Worm (Caenorhabditis elegans) whole organism, L4 larva: Measurements from ENCODE around the gene F08G5.3.

Experiments used
- D1046.2 ChIP-seq: fragments of 200-800 bp; sonication (Bioruptor generic); IDR thresholded peaks from 2 replicates; pipeline ENCODE4 v1.3.6; 2022; ENCODE audit warnings: missing genetic modification characterization, missing compliant biosample characterization
- F49E8.2 ChIP-seq: sonication (generic microtip); optimal IDR thresholded peaks from 2 replicates; lab custom pipeline; 2016; ENCODE audit warnings: missing compliant biosample characterization, mild to moderate bottlenecking, missing genetic modification characterization, borderline replicate concordance
- T20F7.1 ChIP-seq: fragments of 200-800 bp; sonication (Bioruptor generic); optimal IDR thresholded peaks from 2 replicates; lab custom pipeline; 2018; ENCODE audit warnings: mild to moderate bottlenecking, missing genetic modification characterization, missing compliant biosample characterization
- Y105C5A.15 ChIP-seq: fragments of 200-800 bp; sonication (Bioruptor generic); IDR thresholded peaks from 2 replicates; pipeline ENCODE4 v1.3.6; 2022; ENCODE audit warnings: missing genetic modification characterization, missing compliant biosample characterization
- Y5F2A.4 ChIP-seq: fragments of 200-800 bp; sonication (Bioruptor generic); optimal IDR thresholded peaks from 2 replicates; lab custom pipeline; 2018; ENCODE audit warnings: mild to moderate bottlenecking, missing genetic modification characterization, missing compliant biosample characterization
- ZK337.2 ChIP-seq: fragments of 200-800 bp; sonication (Bioruptor generic); IDR thresholded peaks from 2 replicates; pipeline ENCODE4 v1.3.6; 2022; ENCODE audit warnings: missing genetic modification reagents, missing genetic modification characterization, missing compliant biosample characterization
- ama-1 ChIP-seq: fragments of 150-350 bp; optimal IDR thresholded peaks from 2 replicates; lab custom pipeline; 2014; ENCODE audit warnings: inconsistent platforms, mixed read lengths
- arid-1 ChIP-seq: fragments of 200-800 bp; sonication (Bioruptor generic); conservative IDR thresholded peaks from 2 replicates; pipeline ENCODE4 v1.3.6; 2022; ENCODE audit warnings: missing genetic modification reagents, missing genetic modification characterization, missing compliant biosample characterization
- ces-1 ChIP-seq: fragments of 150-350 bp; sonication (generic microtip); optimal IDR thresholded peaks from 4 replicates; lab custom pipeline; 2014; ENCODE audit warnings: missing biosample characterization, missing genetic modification reagents, missing genetic modification characterization
- daf-12 ChIP-seq: fragments of 150-350 bp; optimal IDR thresholded peaks from 2 replicates; lab custom pipeline; 2014; ENCODE audit warnings: missing biosample characterization, missing genetic modification reagents, missing genetic modification characterization
- daf-16 ChIP-seq, 3 experiments: sonication (generic microtip); optimal IDR thresholded peaks; 2 replicates each; lab custom pipeline; 2016 to 2017; ENCODE audit warnings: missing genetic modification characterization in 3 of 3, missing genetic modification reagents in 3 of 3, mild to moderate bottlenecking in 2 of 3, missing compliant biosample characterization in 2 of 3, missing biosample characterization in 1 of 3, moderate library complexity in 1 of 3
- dmd-9 ChIP-seq: fragments of 200-800 bp; sonication (Bioruptor generic); IDR thresholded peaks from 2 replicates; pipeline ENCODE4 v1.3.6; 2022; ENCODE audit warnings: missing genetic modification reagents, missing genetic modification characterization, missing compliant biosample characterization
- dpl-1 ChIP-seq: fragments of 150-350 bp; optimal IDR thresholded peaks from 2 replicates; lab custom pipeline; 2014; ENCODE audit warnings: missing biosample characterization, missing genetic modification reagents, missing genetic modification characterization
- fkh-10 ChIP-seq: fragments of 150-350 bp; optimal IDR thresholded peaks from 2 replicates; lab custom pipeline; 2014; ENCODE audit warnings: missing biosample characterization, missing genetic modification reagents, missing genetic modification characterization
- fos-1 ChIP-seq: fragments of 150-350 bp; optimal IDR thresholded peaks from 2 replicates; lab custom pipeline; 2014; ENCODE audit warnings: missing biosample characterization, missing genetic modification characterization
- hmg-1.1 ChIP-seq: fragments of 200-800 bp; sonication (Bioruptor generic); IDR thresholded peaks from 2 replicates; pipeline ENCODE4 v1.3.6; 2022; ENCODE audit warnings: missing genetic modification reagents, missing genetic modification characterization, missing compliant biosample characterization
- jun-1 ChIP-seq: fragments of 150-350 bp; optimal IDR thresholded peaks from 2 replicates; lab custom pipeline; 2014; ENCODE audit warnings: missing biosample characterization, missing genetic modification reagents, missing genetic modification characterization
- lim-7 ChIP-seq: fragments of 200-800 bp; sonication (Bioruptor generic); IDR thresholded peaks from 2 replicates; pipeline ENCODE4 v1.3.6; 2022; ENCODE audit warnings: missing genetic modification characterization, missing compliant biosample characterization
- lsy-2 ChIP-seq, 2 experiments: fragments of 150-350 bp in 1 of 2; sonication (generic microtip) in 1 of 2; optimal IDR thresholded peaks; 2 replicates each; lab custom pipeline; 2014 to 2017; ENCODE audit warnings: missing biosample characterization in 2 of 2, missing genetic modification characterization in 2 of 2
- mep-1 ChIP-seq: fragments of 150-350 bp; sonication (generic microtip); optimal IDR thresholded peaks from 3 replicates; lab custom pipeline; 2014; ENCODE audit warnings: missing biosample characterization, missing genetic modification characterization
- mes-2 ChIP-seq: sonication (generic microtip); optimal IDR thresholded peaks from 2 replicates; lab custom pipeline; 2016; ENCODE audit warnings: missing genotype, mild to moderate bottlenecking, missing genetic modification characterization, missing compliant biosample characterization; ENCODE audit not compliant: poor library complexity, severe bottlenecking
- mxl-3 ChIP-seq: fragments of 200-800 bp; sonication (Bioruptor generic); optimal IDR thresholded peaks from 2 replicates; lab custom pipeline; 2018; ENCODE audit warnings: mild to moderate bottlenecking, missing genetic modification characterization, missing compliant biosample characterization
- nhr-102 ChIP-seq: sonication (generic microtip); optimal IDR thresholded peaks from 2 replicates; lab custom pipeline; 2016; ENCODE audit warnings: mild to moderate bottlenecking, missing genetic modification characterization, moderate library complexity, missing compliant biosample characterization
- nhr-11 ChIP-seq: fragments of 150-350 bp; optimal IDR thresholded peaks from 2 replicates; lab custom pipeline; 2014; ENCODE audit warnings: missing biosample characterization, missing genetic modification characterization
- nhr-111 ChIP-seq: fragments of 200-800 bp; sonication (Bioruptor generic); optimal IDR thresholded peaks from 2 replicates; lab custom pipeline; 2018; ENCODE audit warnings: mild to moderate bottlenecking, missing genetic modification characterization, missing compliant biosample characterization
- nhr-77 ChIP-seq: fragments of 150-350 bp; optimal IDR thresholded peaks from 2 replicates; lab custom pipeline; 2014; ENCODE audit warnings: missing biosample characterization, missing genetic modification characterization
- pha-4 ChIP-seq, 2 experiments: fragments of 150-350 bp in 1 of 2; fragments of 200-800 bp in 1 of 2; sonication (Bioruptor generic) in 1 of 2; IDR thresholded peaks in 1 of 2; optimal IDR thresholded peaks in 1 of 2; 2 replicates each; pipeline versions ENCODE4 v1.3.6 to Lab custom; 2014 to 2022; ENCODE audit warnings: missing genetic modification characterization in 2 of 2, missing genetic modification reagents in 2 of 2, missing biosample characterization in 1 of 2, missing compliant biosample characterization in 1 of 2
- rbr-2 ChIP-seq: sonication (generic microtip); optimal IDR thresholded peaks from 2 replicates; lab custom pipeline; 2016; ENCODE audit warnings: missing genotype, missing genetic modification characterization, missing compliant biosample characterization
- saeg-2 ChIP-seq: fragments of 200-800 bp; sonication (Bioruptor generic); IDR thresholded peaks from 2 replicates; pipeline ENCODE4 v1.3.6; 2022; ENCODE audit warnings: missing genetic modification reagents, missing genetic modification characterization, missing compliant biosample characterization
- snpc-4 ChIP-seq: fragments of 150-350 bp; optimal IDR thresholded peaks from 2 replicates; lab custom pipeline; 2014; ENCODE audit warnings: missing biosample characterization, missing genetic modification characterization
- spr-3 ChIP-seq: fragments of 200-800 bp; sonication (Bioruptor generic); optimal IDR thresholded peaks from 2 replicates; lab custom pipeline; 2018; ENCODE audit warnings: mild to moderate bottlenecking, missing genetic modification characterization, missing compliant biosample characterization
- tag-97 ChIP-seq: fragments of 200-800 bp; sonication (Bioruptor generic); IDR thresholded peaks from 2 replicates; pipeline ENCODE4 v1.3.6; 2022; ENCODE audit warnings: missing genetic modification characterization, missing compliant biosample characterization
- unc-39 ChIP-seq: sonication (generic microtip); optimal IDR thresholded peaks from 2 replicates; lab custom pipeline; 2017; ENCODE audit warnings: missing biosample characterization, missing genetic modification characterization
- vab-7 ChIP-seq: fragments of 200-800 bp; sonication (Bioruptor generic); IDR thresholded peaks from 2 replicates; pipeline ENCODE4 v1.3.6; 2022; ENCODE audit warnings: missing genetic modification reagents, missing genetic modification characterization, missing compliant biosample characterization
- zfp-2 ChIP-seq: sonication (generic microtip); optimal IDR thresholded peaks from 2 replicates; lab custom pipeline; 2016; ENCODE audit warnings: mild to moderate bottlenecking, missing genetic modification characterization, missing compliant biosample characterization
- zip-11 ChIP-seq: fragments of 200-800 bp; sonication (Bioruptor generic); IDR thresholded peaks from 2 replicates; pipeline ENCODE4 v1.3.6; 2022; ENCODE audit warnings: missing genetic modification characterization, missing compliant biosample characterization
- ztf-7 ChIP-seq: fragments of 150-350 bp; optimal IDR thresholded peaks from 2 replicates; lab custom pipeline; 2014; ENCODE audit warnings: missing biosample characterization, missing genetic modification characterization

The F08G5.3 gene

DNA sequence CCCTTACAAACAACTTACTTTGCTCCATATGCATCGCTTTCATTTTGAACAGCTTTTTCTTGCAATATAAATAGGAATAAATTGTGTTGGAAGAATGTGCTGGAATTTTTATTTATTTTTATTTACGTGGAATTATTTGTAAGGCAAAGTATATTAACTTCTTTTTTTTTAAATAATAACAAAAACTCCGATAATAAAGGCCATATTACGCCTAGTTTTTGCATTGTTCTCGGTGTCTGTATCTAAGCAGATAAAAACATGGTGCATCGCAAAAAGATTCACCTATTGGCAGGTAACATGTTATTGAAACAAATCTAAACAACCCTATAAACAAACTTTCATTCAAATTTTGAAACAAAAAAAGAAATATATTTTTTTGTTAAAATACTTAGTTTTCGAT, 46.0 kb upstream of the F08G5.3 start, which contains the start of gene C25G4.8:
Gene C25G4.8, minus strand, starts transcription at position 101 of the 400 bp plus-strand sequence.
- no peak for TF ChIP-seq saeg-2 (GFP tag; lab: Robert Waterston, UW)
- no peak for TF ChIP-seq nhr-111 (GFP tag; lab: Kevin White, UChicago)
- no peak for TF ChIP-seq unc-39 (tag; lab: Kevin White, UChicago)

DNA sequence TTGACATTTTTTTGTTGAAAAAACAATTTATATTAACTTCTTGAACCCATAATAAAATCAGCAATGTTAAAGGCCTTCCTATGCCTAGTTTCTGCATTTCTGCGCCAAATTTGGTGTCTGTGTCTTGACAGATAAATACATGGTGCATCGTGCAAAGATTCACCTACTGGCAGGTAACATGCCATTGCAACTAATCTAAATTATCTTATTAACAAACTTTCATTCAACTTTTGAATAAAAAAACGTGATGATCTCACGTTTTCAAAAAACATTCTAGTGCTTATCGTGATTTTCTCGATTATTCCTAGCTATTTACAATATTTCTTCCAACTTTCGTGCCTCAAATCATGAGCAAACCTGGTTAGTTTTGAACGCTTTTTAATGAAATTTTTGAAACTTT, 39.2 kb upstream of the F08G5.3 start, which contains the start of gene C25G4.7:
Gene C25G4.7, plus strand, starts transcription at position 301 of the 400 bp plus-strand sequence.
- TF ChIP-seq nhr-102 (tag; lab: Kevin White, UChicago), result no peak

DNA sequence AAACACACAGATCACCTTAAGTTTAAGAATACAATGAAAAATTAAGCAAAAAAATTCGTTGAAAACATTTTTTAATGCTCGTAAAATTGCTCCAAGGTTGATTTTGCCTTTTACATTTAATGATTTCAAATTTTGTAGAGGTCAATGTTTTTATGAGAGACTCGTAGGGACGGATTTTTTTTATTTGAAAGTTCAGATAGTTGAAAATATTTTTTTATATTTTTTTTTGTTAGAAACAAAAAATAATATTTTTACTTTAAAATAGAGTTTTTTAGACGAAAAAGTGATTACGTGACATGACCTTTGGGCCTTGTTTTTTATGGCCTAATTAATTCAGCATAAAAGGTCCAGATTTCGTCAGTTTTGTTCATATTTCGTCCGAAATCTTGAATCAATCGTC, 37.4 kb upstream of the F08G5.3 start, which contains the start of gene smz-1:
Gene smz-1, plus strand, starts transcription at position 301 of the 400 bp plus-strand sequence.
- no peak for TF ChIP-seq ZK337.2 (GFP tag; lab: Robert Waterston, UW)

DNA sequence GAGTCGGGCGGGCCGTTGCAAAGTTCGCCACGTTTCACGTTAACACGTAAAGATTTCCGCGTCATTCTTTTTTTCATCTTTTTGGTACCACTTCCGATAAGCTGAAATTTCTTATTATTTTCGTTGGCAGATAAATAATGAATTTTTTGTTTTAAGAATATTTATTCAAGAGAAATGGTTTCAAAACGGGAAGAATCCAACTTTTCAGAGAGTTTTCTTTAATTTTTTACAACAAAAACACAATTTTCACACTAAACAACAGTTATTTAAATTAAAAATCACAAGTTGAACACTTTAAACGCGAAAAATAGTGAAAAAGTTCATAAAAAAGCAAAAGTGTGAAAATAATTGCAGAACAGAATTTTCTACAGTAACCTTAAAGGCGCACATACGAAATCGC, 36.7 kb upstream of the F08G5.3 start, which contains the start of gene spe-44:
Gene spe-44, minus strand, starts transcription at position 101 of the 400 bp plus-strand sequence.
- TF ChIP-seq fos-1 (tag; lab: Kevin White, UChicago) (no peak), mep-1 (tag; lab: Kevin White, UChicago) (no peak), lim-7 (GFP tag; lab: Robert Waterston, UW) (no peak), fkh-10 (GFP tag; lab: Kevin White, UChicago) (no peak), snpc-4 (tag; lab: Kevin White, UChicago) (no peak), zip-11 (no peak), ztf-7 (tag; lab: Kevin White, UChicago) (no peak), rbr-2 (tag; lab: Kevin White, UChicago) (no peak), mxl-3 (no peak)

DNA sequence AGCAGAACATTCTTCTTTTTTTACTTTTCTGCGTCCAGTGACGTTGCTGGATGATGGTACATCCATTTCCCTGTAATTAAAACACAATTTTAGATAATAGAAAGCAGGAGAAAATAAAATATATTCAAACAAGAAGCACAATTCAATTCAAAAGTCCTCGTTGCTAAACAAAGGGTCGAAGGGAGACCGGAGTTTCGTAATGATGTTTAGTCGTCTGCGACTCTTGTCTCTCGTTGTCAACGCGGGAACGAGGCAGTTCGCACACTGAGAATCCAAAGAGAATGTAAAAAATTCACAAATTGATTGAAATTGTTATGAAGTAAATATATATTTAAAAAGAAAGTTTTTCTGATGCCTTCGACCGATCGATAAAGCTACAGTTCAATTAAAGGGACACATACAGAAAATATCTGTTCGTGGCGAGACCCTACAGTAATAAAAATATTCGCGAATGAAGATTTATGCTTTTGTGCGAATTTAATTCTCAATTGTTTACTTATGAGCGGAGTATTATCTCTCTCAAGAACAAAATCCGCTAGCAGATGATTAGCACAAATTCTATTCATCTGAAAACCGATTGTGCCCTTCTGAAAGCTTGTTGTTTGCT, 33.9 kb upstream of the F08G5.3 start, which contains the start of gene dpy-26:
Gene dpy-26, minus strand, starts transcription at position 111 of the 607 bp plus-strand sequence.
- TF ChIP-seq dpl-1 (peak; percentile 45), fkh-10 (GFP tag; lab: Kevin White, UChicago) (peak; percentile 3), spr-3 (no peak), F49E8.2 (tag; lab: Kevin White, UChicago) (peak; percentile 20), mes-2 (tag; lab: Kevin White, UChicago) (peak; percentile 60), T20F7.1 (GFP tag; lab: Kevin White, UChicago) (peak; percentile 95)

DNA sequence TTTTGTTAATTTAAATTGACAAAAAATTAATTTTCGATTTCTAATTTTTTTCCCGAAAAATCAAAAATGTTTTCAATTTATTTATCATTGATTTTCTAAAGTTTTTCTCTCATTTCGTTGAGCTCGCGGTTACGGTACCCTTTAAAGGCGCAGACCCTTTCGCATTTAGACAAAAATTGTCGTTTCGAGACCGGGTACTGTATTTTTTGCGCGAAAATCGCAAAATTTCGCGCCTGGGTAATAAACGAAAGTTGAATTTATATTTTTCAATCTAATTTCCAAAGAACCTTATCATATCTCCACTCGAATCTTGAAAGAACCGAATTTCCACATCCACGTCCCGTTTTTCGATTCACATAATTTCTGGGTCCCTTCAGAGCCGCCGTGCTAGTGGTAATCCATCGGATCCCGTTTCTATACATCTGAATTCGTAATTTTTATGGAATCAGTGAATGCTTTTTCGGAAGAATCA, 28.1 kb upstream of the F08G5.3 start, which contains the start of gene C25G4.3:
Gene C25G4.3, minus strand, starts transcription at position 422 of the 472 bp plus-strand sequence.
- no peak for TF ChIP-seq dmd-9 (GFP tag; lab: Robert Waterston, UW)
- no peak for TF ChIP-seq daf-12
- no peak for TF ChIP-seq Y105C5A.15 (GFP tag; lab: Robert Waterston, UW)
- TF ChIP-seq jun-1, result no peak
- no peak for TF ChIP-seq pha-4 (GFP tag; IDR thresholded peaks at IDR 0.05; lab: Robert Waterston, UW)
- TF ChIP-seq pha-4 (tag; optimal IDR thresholded peaks at IDR 0.05; lab: Kevin White, UChicago), result no peak
- TF ChIP-seq hmg-1.1 (GFP tag; lab: Robert Waterston, UW), result no peak
- TF ChIP-seq zfp-2, result no peak
- TF ChIP-seq nhr-11 (tag; lab: Kevin White, UChicago), result no peak
- no peak for TF ChIP-seq fkh-10 (GFP tag; lab: Kevin White, UChicago)
- TF ChIP-seq zip-11, result no peak
- no peak for TF ChIP-seq ama-1 (lab: Kevin White, UChicago)
- TF ChIP-seq vab-7 (GFP tag; lab: Robert Waterston, UW), result no peak
- no peak for TF ChIP-seq lsy-2 (tag; optimal IDR thresholded peaks at IDR 0.05; lab: Kevin White, UChicago)
- TF ChIP-seq ces-1 (GFP tag; lab: Kevin White, UChicago), result no peak
- TF ChIP-seq Y5F2A.4, result no peak
- no peak for TF ChIP-seq arid-1 (GFP tag; lab: Robert Waterston, UW)
- TF ChIP-seq daf-16 (GFP tag; optimal IDR thresholded peaks at IDR 0.05; lab: Kevin White, UChicago), result no peak
- TF ChIP-seq daf-16 (tag; optimal IDR thresholded peaks at IDR 0.05; lab: Kevin White, UChicago), result no peak
- TF ChIP-seq D1046.2, result no peak
- no peak for TF ChIP-seq tag-97 (GFP tag; lab: Robert Waterston, UW)
- no peak for TF ChIP-seq nhr-77 (tag; lab: Kevin White, UChicago)
